Worm (Caenorhabditis elegans) whole organism, L4 larva: Measurements from ENCODE around the gene F57C2.5.

Experiments used
- F44E2.7 ChIP-seq: fragments of 200-800 bp; sonication (Bioruptor generic); IDR thresholded peaks from 2 replicates; pipeline ENCODE4 v2.1.2; 2022; ENCODE audit warnings: missing genetic modification characterization, missing compliant biosample characterization
- T26A8.4 ChIP-seq: fragments of 200-800 bp; sonication (Bioruptor generic); IDR thresholded peaks from 2 replicates; pipeline ENCODE4 v1.3.6; 2022; ENCODE audit warnings: missing genetic modification characterization, missing compliant biosample characterization
- Y105C5A.15 ChIP-seq: fragments of 200-800 bp; sonication (Bioruptor generic); IDR thresholded peaks from 2 replicates; pipeline ENCODE4 v1.3.6; 2022; ENCODE audit warnings: missing genetic modification characterization, missing compliant biosample characterization
- Y5F2A.4 ChIP-seq: fragments of 200-800 bp; sonication (Bioruptor generic); optimal IDR thresholded peaks from 2 replicates; lab custom pipeline; 2018; ENCODE audit warnings: mild to moderate bottlenecking, missing genetic modification characterization, missing compliant biosample characterization
- Y75B8A.6 ChIP-seq: fragments of 200-800 bp; sonication (Bioruptor generic); IDR thresholded peaks from 2 replicates; pipeline ENCODE4 v1.3.6; 2022; ENCODE audit warnings: missing genetic modification reagents, missing genetic modification characterization, missing compliant biosample characterization
- ZK546.5 ChIP-seq, 2 experiments: sonication (generic microtip); optimal IDR thresholded peaks; 2 replicates each; lab custom pipeline; 2017; ENCODE audit warnings: missing biosample characterization in 2 of 2, missing genetic modification characterization in 2 of 2
- ama-1 ChIP-seq: fragments of 150-350 bp; optimal IDR thresholded peaks from 2 replicates; lab custom pipeline; 2014; ENCODE audit warnings: inconsistent platforms, mixed read lengths
- arid-1 ChIP-seq: fragments of 200-800 bp; sonication (Bioruptor generic); conservative IDR thresholded peaks from 2 replicates; pipeline ENCODE4 v1.3.6; 2022; ENCODE audit warnings: missing genetic modification reagents, missing genetic modification characterization, missing compliant biosample characterization
- ceh-20 ChIP-seq: fragments of 200-800 bp; sonication (Bioruptor generic); IDR thresholded peaks from 2 replicates; pipeline ENCODE4 v1.3.6; 2022; ENCODE audit warnings: missing genetic modification reagents, missing genetic modification characterization, missing compliant biosample characterization
- ceh-44 ChIP-seq: fragments of 200-800 bp; sonication (Bioruptor generic); IDR thresholded peaks from 2 replicates; pipeline ENCODE4 v1.3.6; 2022; ENCODE audit warnings: missing genetic modification reagents, missing genetic modification characterization, missing compliant biosample characterization
- ceh-62 ChIP-seq: sonication (generic microtip); optimal IDR thresholded peaks from 2 replicates; lab custom pipeline; 2017; ENCODE audit warnings: missing biosample characterization, missing genetic modification characterization
- cey-2 ChIP-seq: sonication (generic microtip); optimal IDR thresholded peaks from 3 replicates; lab custom pipeline; 2017; ENCODE audit warnings: missing genetic modification characterization, mild to moderate bottlenecking, missing compliant biosample characterization, antibody characterized with exemption, borderline replicate concordance; ENCODE audit not compliant: insufficient read depth
- daf-12 ChIP-seq: fragments of 150-350 bp; optimal IDR thresholded peaks from 2 replicates; lab custom pipeline; 2014; ENCODE audit warnings: missing biosample characterization, missing genetic modification reagents, missing genetic modification characterization
- daf-19 ChIP-seq: fragments of 200-800 bp; sonication (Bioruptor generic); conservative IDR thresholded peaks from 2 replicates; pipeline ENCODE4 v1.3.6; 2022; ENCODE audit warnings: missing genetic modification characterization, missing compliant biosample characterization
- daf-8 ChIP-seq: fragments of 200-800 bp; sonication (Bioruptor generic); IDR thresholded peaks from 2 replicates; pipeline ENCODE4 v1.3.6; 2022; ENCODE audit warnings: missing genetic modification characterization, missing compliant biosample characterization
- dmd-6 ChIP-seq: fragments of 200-800 bp; sonication (Bioruptor generic); IDR thresholded peaks from 2 replicates; pipeline ENCODE4 v1.3.6; 2022; ENCODE audit warnings: missing genetic modification reagents, missing genetic modification characterization, missing compliant biosample characterization
- dmd-8 ChIP-seq: fragments of 200-800 bp; sonication (Bioruptor generic); IDR thresholded peaks from 2 replicates; pipeline ENCODE4 v1.3.6; 2022; ENCODE audit warnings: missing genetic modification characterization, missing compliant biosample characterization
- duxl-1 ChIP-seq: sonication (generic microtip); optimal IDR thresholded peaks from 2 replicates; lab custom pipeline; 2016; ENCODE audit warnings: mild to moderate bottlenecking, missing genetic modification characterization, moderate library complexity, missing compliant biosample characterization; ENCODE audit not compliant: poor library complexity
- egl-43 ChIP-seq: fragments of 200-800 bp; sonication (Bioruptor generic); IDR thresholded peaks from 2 replicates; pipeline ENCODE4 v1.3.6; 2022; ENCODE audit warnings: missing genetic modification reagents, missing genetic modification characterization, missing compliant biosample characterization
- fos-1 ChIP-seq: fragments of 150-350 bp; optimal IDR thresholded peaks from 2 replicates; lab custom pipeline; 2014; ENCODE audit warnings: missing biosample characterization, missing genetic modification characterization
- gei-8 ChIP-seq: fragments of 200-800 bp; sonication (Bioruptor generic); optimal IDR thresholded peaks from 2 replicates; lab custom pipeline; 2018; ENCODE audit warnings: mild to moderate bottlenecking, missing genetic modification characterization, missing compliant biosample characterization
- hif-1 ChIP-seq, 2 experiments: sonication (generic microtip); optimal IDR thresholded peaks; 2 replicates each; lab custom pipeline; 2016 to 2017; ENCODE audit warnings: missing compliant biosample characterization in 2 of 2, missing genetic modification characterization in 2 of 2, missing genetic modification reagents in 2 of 2, missing genotype in 2 of 2, mild to moderate bottlenecking in 1 of 2
- lin-1 ChIP-seq: fragments of 200-800 bp; sonication (Bioruptor generic); IDR thresholded peaks from 2 replicates; pipeline ENCODE4 v1.3.6; 2022; ENCODE audit warnings: missing genetic modification reagents, missing genetic modification characterization, missing compliant biosample characterization
- lin-29 ChIP-seq: fragments of 200-800 bp; sonication (Bioruptor generic); IDR thresholded peaks from 2 replicates; pipeline ENCODE4 v1.3.6; 2022; ENCODE audit warnings: missing genetic modification reagents, missing genetic modification characterization, missing compliant biosample characterization
- lin-39 ChIP-seq: fragments of 150-350 bp; optimal IDR thresholded peaks from 2 replicates; lab custom pipeline; 2014; ENCODE audit warnings: missing biosample characterization, missing genetic modification reagents, missing genetic modification characterization
- lir-3 ChIP-seq: sonication (generic microtip); optimal IDR thresholded peaks from 2 replicates; lab custom pipeline; 2016; ENCODE audit warnings: mild to moderate bottlenecking, missing genetic modification characterization, missing compliant biosample characterization
- lsy-2 ChIP-seq, 2 experiments: fragments of 150-350 bp in 1 of 2; sonication (generic microtip) in 1 of 2; optimal IDR thresholded peaks; 2 replicates each; lab custom pipeline; 2014 to 2017; ENCODE audit warnings: missing biosample characterization in 2 of 2, missing genetic modification characterization in 2 of 2
- madf-9 ChIP-seq: fragments of 200-800 bp; sonication (Bioruptor generic); conservative IDR thresholded peaks from 2 replicates; pipeline ENCODE4 v1.3.6; 2022; ENCODE audit warnings: missing genetic modification reagents, missing genetic modification characterization, missing compliant biosample characterization
- mdt-29 ChIP-seq: fragments of 200-800 bp; sonication (Bioruptor generic); IDR thresholded peaks from 2 replicates; pipeline ENCODE4 v1.3.6; 2022; ENCODE audit warnings: missing genetic modification reagents, missing genetic modification characterization, missing compliant biosample characterization
- mxl-3 ChIP-seq: fragments of 200-800 bp; sonication (Bioruptor generic); optimal IDR thresholded peaks from 2 replicates; lab custom pipeline; 2018; ENCODE audit warnings: mild to moderate bottlenecking, missing genetic modification characterization, missing compliant biosample characterization
- nhr-102 ChIP-seq: sonication (generic microtip); optimal IDR thresholded peaks from 2 replicates; lab custom pipeline; 2016; ENCODE audit warnings: mild to moderate bottlenecking, missing genetic modification characterization, moderate library complexity, missing compliant biosample characterization
- nhr-111 ChIP-seq: fragments of 200-800 bp; sonication (Bioruptor generic); optimal IDR thresholded peaks from 2 replicates; lab custom pipeline; 2018; ENCODE audit warnings: mild to moderate bottlenecking, missing genetic modification characterization, missing compliant biosample characterization
- nhr-25 ChIP-seq: sonication (generic microtip); optimal IDR thresholded peaks from 2 replicates; lab custom pipeline; 2017; ENCODE audit warnings: missing genetic modification characterization, mild to moderate bottlenecking, missing compliant biosample characterization, antibody characterized with exemption, moderate library complexity, borderline replicate concordance; ENCODE audit not compliant: insufficient read depth
- nhr-28 ChIP-seq: fragments of 150-350 bp; optimal IDR thresholded peaks from 2 replicates; lab custom pipeline; 2014; ENCODE audit warnings: missing biosample characterization, missing genetic modification characterization
- nhr-48 ChIP-seq: sonication (generic microtip); optimal IDR thresholded peaks from 2 replicates; lab custom pipeline; 2016; ENCODE audit warnings: mild to moderate bottlenecking, missing genetic modification characterization, missing compliant biosample characterization
- nhr-6 ChIP-seq: fragments of 150-350 bp; optimal IDR thresholded peaks from 2 replicates; lab custom pipeline; 2014; ENCODE audit warnings: missing biosample characterization, missing genetic modification characterization
- nhr-77 ChIP-seq: fragments of 150-350 bp; optimal IDR thresholded peaks from 2 replicates; lab custom pipeline; 2014; ENCODE audit warnings: missing biosample characterization, missing genetic modification characterization
- php-3 ChIP-seq: fragments of 200-800 bp; sonication (Bioruptor generic); IDR thresholded peaks from 2 replicates; pipeline ENCODE4 v1.3.6; 2022; ENCODE audit warnings: missing genetic modification reagents, missing genetic modification characterization, missing compliant biosample characterization
- rbr-2 ChIP-seq: sonication (generic microtip); optimal IDR thresholded peaks from 2 replicates; lab custom pipeline; 2016; ENCODE audit warnings: missing genotype, missing genetic modification characterization, missing compliant biosample characterization
- snpc-1.2 ChIP-seq: fragments of 200-800 bp; sonication (Bioruptor generic); IDR thresholded peaks from 2 replicates; pipeline ENCODE4 v1.3.6; 2022; ENCODE audit warnings: missing genetic modification reagents, missing genetic modification characterization, missing compliant biosample characterization
- snpc-4 ChIP-seq: fragments of 150-350 bp; optimal IDR thresholded peaks from 2 replicates; lab custom pipeline; 2014; ENCODE audit warnings: missing biosample characterization, missing genetic modification characterization
- spr-1 ChIP-seq: sonication (generic microtip); optimal IDR thresholded peaks from 2 replicates; lab custom pipeline; 2016; ENCODE audit warnings: mild to moderate bottlenecking, missing genetic modification characterization, missing compliant biosample characterization
- tag-97 ChIP-seq: fragments of 200-800 bp; sonication (Bioruptor generic); IDR thresholded peaks from 2 replicates; pipeline ENCODE4 v1.3.6; 2022; ENCODE audit warnings: missing genetic modification characterization, missing compliant biosample characterization
- unc-39 ChIP-seq: sonication (generic microtip); optimal IDR thresholded peaks from 2 replicates; lab custom pipeline; 2017; ENCODE audit warnings: missing biosample characterization, missing genetic modification characterization
- vab-7 ChIP-seq: fragments of 200-800 bp; sonication (Bioruptor generic); IDR thresholded peaks from 2 replicates; pipeline ENCODE4 v1.3.6; 2022; ENCODE audit warnings: missing genetic modification reagents, missing genetic modification characterization, missing compliant biosample characterization
- zfp-3 ChIP-seq: fragments of 200-800 bp; sonication (Bioruptor generic); conservative IDR thresholded peaks from 2 replicates; pipeline ENCODE4 v1.3.6; 2022; ENCODE audit warnings: missing genetic modification reagents, missing genetic modification characterization, missing compliant biosample characterization
- zip-11 ChIP-seq: fragments of 200-800 bp; sonication (Bioruptor generic); IDR thresholded peaks from 2 replicates; pipeline ENCODE4 v1.3.6; 2022; ENCODE audit warnings: missing genetic modification characterization, missing compliant biosample characterization
- zip-2 ChIP-seq: fragments of 150-350 bp; optimal IDR thresholded peaks from 2 replicates; lab custom pipeline; 2014; ENCODE audit warnings: missing biosample characterization, missing genetic modification characterization
- ztf-11 ChIP-seq: fragments of 150-350 bp; optimal IDR thresholded peaks from 2 replicates; lab custom pipeline; 2014; ENCODE audit warnings: missing biosample characterization, missing genetic modification characterization
- ztf-7 ChIP-seq: fragments of 150-350 bp; optimal IDR thresholded peaks from 2 replicates; lab custom pipeline; 2014; ENCODE audit warnings: missing biosample characterization, missing genetic modification characterization

The F57C2.5 gene

DNA sequence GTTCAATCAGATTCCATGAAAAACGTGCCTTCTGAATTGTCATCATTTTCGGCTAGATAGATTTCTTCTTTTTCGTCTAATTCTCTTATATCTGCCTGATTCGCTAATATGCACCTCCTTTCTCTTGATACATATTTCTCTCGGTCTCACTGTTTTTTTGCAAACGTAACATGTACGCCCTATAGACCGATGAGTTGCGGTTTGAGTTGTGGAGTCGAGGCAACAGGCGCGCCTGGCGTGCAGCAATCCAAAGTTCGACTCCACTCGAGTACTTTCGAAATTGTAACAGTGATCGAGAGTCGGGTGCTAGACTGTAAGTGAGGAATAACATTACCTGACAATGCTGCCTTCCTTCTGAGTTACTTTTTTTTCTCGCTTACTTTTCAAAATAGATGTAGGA lies 31.2 kb downstream of the F57C2.5 start (continued):
- TF ChIP-seq snpc-4 (peak; percentile 66), Y75B8A.6 (GFP tag; lab: Robert Waterston, UW) (peak; percentile 44; the same call in 1 of the 2 replicates), arid-1 (peak; percentile 87)

- TF ChIP-seq lsy-2 (tag; optimal IDR thresholded peaks at IDR 0.05; lab: Kevin White, UChicago) (peak in 1 of 2 experiments; percentile 13), unc-39 (tag; lab: Kevin White, UChicago) (no peak), daf-19 (GFP tag; lab: Robert Waterston, UW) (no peak), ZK546.5 (tag; optimal IDR thresholded peaks at IDR 0.05; lab: Kevin White, UChicago) (no peak), snpc-1.2 (no peak), fos-1 (tag; lab: Kevin White, UChicago) (no peak), madf-9 (GFP tag; lab: Robert Waterston, UW) (no peak), ceh-44 (GFP tag; lab: Robert Waterston, UW) (no peak), lin-29 (GFP tag; lab: Robert Waterston, UW) (no peak), lir-3 (no peak), php-3 (GFP tag; lab: Robert Waterston, UW) (no peak), Y5F2A.4 (GFP tag; lab: Kevin White, UChicago) (no peak), nhr-25 (no peak), nhr-77 (tag; lab: Kevin White, UChicago) (no peak), mxl-3 (GFP tag; lab: Kevin White, UChicago) (peak; percentile 40), F44E2.7 (no peak), cey-2 (tag; lab: Kevin White, UChicago) (no peak), dmd-8 (no peak), ztf-11 (tag; lab: Kevin White, UChicago) (no peak), mdt-29 (no peak), Y75B8A.6 (GFP tag; lab: Robert Waterston, UW) (no peak), spr-1 (tag; lab: Kevin White, UChicago) (no peak), Y105C5A.15 (GFP tag; lab: Robert Waterston, UW) (no peak), ceh-20 (no peak), lin-1 (GFP tag; lab: Robert Waterston, UW) (no peak), nhr-102 (tag; lab: Kevin White, UChicago) (no peak), gei-8 (GFP tag; lab: Kevin White, UChicago) (no peak), duxl-1 (no peak), ceh-62 (tag; lab: Kevin White, UChicago) (no peak), nhr-111 (GFP tag; lab: Kevin White, UChicago) (no peak), arid-1 (no peak), lin-39 (tag; lab: Kevin White, UChicago) (no peak), T26A8.4 (GFP tag; lab: Robert Waterston, UW) (no peak), snpc-4 (no peak), hif-1 (tag; optimal IDR thresholded peaks at IDR 0.05; lab: Kevin White, UChicago) (peak; percentile 90 to 97), tag-97 (GFP tag; lab: Robert Waterston, UW) (no peak), zip-11 (GFP tag; lab: Robert Waterston, UW) (no peak), daf-8 (no peak), dmd-6 (GFP tag; lab: Robert Waterston, UW) (peak; percentile 30), nhr-6 (peak; percentile 36), daf-12 (tag; lab: Kevin White, UChicago) (no peak), ama-1 (lab: Kevin White, UChicago) (peak; percentile 4), zfp-3 (GFP tag; lab: Robert Waterston, UW) (no peak), nhr-28 (peak; percentile 64), ztf-7 (no peak), zip-2 (tag; lab: Kevin White, UChicago) (no peak), rbr-2 (tag; lab: Kevin White, UChicago) (no peak), nhr-48 (peak; percentile 20), egl-43 (GFP tag; lab: Robert Waterston, UW) (no peak), vab-7 (no peak)
Measured at ce11 chrII:14495341-14495740, 32.7 kb downstream of the F57C2.5 start.
